Fruit fly (Drosophila melanogaster) whole organism, embryonic: ENCODE results near the gene CG5853.

ENCODE experiments used
- Antp ChIP-seq: fragments of 200-800 bp; sonication (Bioruptor generic); optimal IDR thresholded peaks from 3 replicates; lab custom pipeline; 2016; ENCODE audit warnings: missing biosample characterization, missing genetic modification characterization
- Awh ChIP-seq: fragments of 200-800 bp; sonication (Bioruptor generic); IDR thresholded peaks from 2 replicates; pipeline ENCODE4, ENCODE4 v1.3.6; 2022; ENCODE audit warnings: missing biosample characterization, missing genetic modification characterization
- CG10147 ChIP-seq: fragments of 200-800 bp; sonication (Bioruptor generic); optimal IDR thresholded peaks from 2 replicates; lab custom pipeline; 2019; ENCODE audit warnings: missing biosample characterization, mild to moderate bottlenecking, missing genetic modification characterization, moderate library complexity
- CG10209 ChIP-seq: fragments of 200-800 bp; sonication (Bioruptor generic); optimal IDR thresholded peaks from 3 replicates; lab custom pipeline; 2017; ENCODE audit warnings: missing biosample characterization, mild to moderate bottlenecking, missing genetic modification characterization, missing genetic modification reagents
- CG12155 ChIP-seq: fragments of 200-800 bp; sonication (Bioruptor generic); optimal IDR thresholded peaks from 3 replicates; lab custom pipeline; 2016; ENCODE audit warnings: missing biosample characterization, missing genetic modification characterization
- CG13894 ChIP-seq: fragments of 200-800 bp; sonication (Bioruptor generic); optimal IDR thresholded peaks from 3 replicates; lab custom pipeline; 2018; ENCODE audit warnings: missing biosample characterization, mild to moderate bottlenecking, missing genetic modification characterization, moderate library complexity
- CG14441 ChIP-seq: fragments of 200-800 bp; sonication (Bioruptor generic); IDR thresholded peaks from 2 replicates; pipeline ENCODE4 v1.3.6; 2022; ENCODE audit warnings: missing biosample characterization, missing genetic modification characterization
- CG14965 ChIP-seq: fragments of 200-800 bp; sonication (Bioruptor generic); optimal IDR thresholded peaks from 2 replicates; lab custom pipeline; 2016; ENCODE audit warnings: missing biosample characterization, missing genetic modification characterization, borderline replicate concordance
- CG15011 ChIP-seq: fragments of 200-800 bp; sonication (Bioruptor generic); optimal IDR thresholded peaks from 3 replicates; lab custom pipeline; 2018; ENCODE audit warnings: missing biosample characterization, mild to moderate bottlenecking, missing genetic modification characterization
- CG15073 ChIP-seq: fragments of 200-800 bp; sonication (Bioruptor generic); optimal IDR thresholded peaks from 2 replicates; lab custom pipeline; 2016; ENCODE audit warnings: missing biosample characterization, missing genetic modification characterization
- CG16863 ChIP-seq: fragments of 200-800 bp; sonication (Bioruptor generic); optimal IDR thresholded peaks from 3 replicates; lab custom pipeline; 2016; ENCODE audit warnings: missing biosample characterization, missing genetic modification characterization
- CG17568 ChIP-seq: fragments of 200-800 bp; sonication (Bioruptor generic); optimal IDR thresholded peaks from 2 replicates; lab custom pipeline; 2018; ENCODE audit warnings: missing biosample characterization, mild to moderate bottlenecking, missing genetic modification characterization, moderate library complexity
- CG31441 ChIP-seq: fragments of 200-800 bp; sonication (Bioruptor generic); IDR thresholded peaks from 2 replicates; pipeline ENCODE4 v1.3.6; 2022; ENCODE audit warnings: missing biosample characterization, missing genetic modification characterization
- CG3407 ChIP-seq: fragments of 200-800 bp; sonication (Bioruptor generic); optimal IDR thresholded peaks from 2 replicates; lab custom pipeline; 2018; ENCODE audit warnings: missing biosample characterization, mild to moderate bottlenecking, missing genetic modification characterization
- CG34224 ChIP-seq: fragments of 200-800 bp; sonication (Bioruptor generic); IDR thresholded peaks from 3 replicates; pipeline ENCODE4 v1.3.6; 2022; ENCODE audit warnings: missing biosample characterization, missing genetic modification characterization; ENCODE audit not compliant: partially characterized antibody
- CG3726 ChIP-seq: fragments of 200-800 bp; sonication (Bioruptor generic); IDR thresholded peaks from 3 replicates; pipeline ENCODE4, ENCODE4 v1.3.6; 2022; ENCODE audit warnings: missing biosample characterization, missing genetic modification characterization
- CG3847 ChIP-seq: fragments of 200-800 bp; sonication (Bioruptor generic); IDR thresholded peaks from 2 replicates; pipeline ENCODE4 v1.3.6; 2022; ENCODE audit warnings: missing biosample characterization, missing genetic modification characterization
- CG3995 ChIP-seq: fragments of 200-800 bp; sonication (Bioruptor generic); optimal IDR thresholded peaks from 3 replicates; lab custom pipeline; 2016; ENCODE audit warnings: missing biosample characterization, missing genetic modification characterization
- CG4282 ChIP-seq: fragments of 200-800 bp; sonication (Bioruptor generic); optimal IDR thresholded peaks from 2 replicates; lab custom pipeline; 2016; ENCODE audit warnings: missing biosample characterization, missing genetic modification characterization
- CG4360 ChIP-seq: fragments of 200-800 bp; sonication (Bioruptor generic); IDR thresholded peaks from 2 replicates; pipeline ENCODE4 v1.3.6; 2022; ENCODE audit warnings: missing biosample characterization, missing genetic modification characterization
- CG4730 ChIP-seq: fragments of 200-800 bp; sonication (Bioruptor generic); IDR thresholded peaks from 2 replicates; pipeline ENCODE4 v1.3.6; 2022; ENCODE audit warnings: missing biosample characterization, missing genetic modification characterization
- CG5245 ChIP-seq: fragments of 200-800 bp; sonication (Bioruptor generic); optimal IDR thresholded peaks from 3 replicates; lab custom pipeline; 2016; ENCODE audit warnings: missing biosample characterization, missing genetic modification characterization
- CG6683 ChIP-seq: fragments of 200-800 bp; sonication (Bioruptor generic); optimal IDR thresholded peaks from 2 replicates; lab custom pipeline; 2017; ENCODE audit warnings: missing biosample characterization, mild to moderate bottlenecking, missing genetic modification characterization, missing genetic modification reagents
- CG6813 ChIP-seq: fragments of 200-800 bp; sonication (Bioruptor generic); optimal IDR thresholded peaks from 2 replicates; lab custom pipeline; 2017; ENCODE audit warnings: missing biosample characterization, missing genetic modification characterization, mild to moderate bottlenecking, moderate library complexity, missing genetic modification reagents
- CG6854 ChIP-seq: fragments of 200-800 bp; sonication (Bioruptor generic); optimal IDR thresholded peaks from 3 replicates; lab custom pipeline; 2017; ENCODE audit warnings: missing biosample characterization, mild to moderate bottlenecking, missing genetic modification characterization
- CG8478 ChIP-seq: fragments of >200 bp; optimal IDR thresholded peaks from 2 replicates; lab custom pipeline; 2018
- CG8944 ChIP-seq: fragments of 200-800 bp; sonication (Bioruptor generic); optimal IDR thresholded peaks from 3 replicates; lab custom pipeline; 2016; ENCODE audit warnings: missing biosample characterization, missing genetic modification characterization
- E2f2 ChIP-seq: fragments of 200-800 bp; sonication (Bioruptor generic); IDR thresholded peaks from 2 replicates; pipeline ENCODE4 v1.3.6; 2022; ENCODE audit warnings: missing biosample characterization, missing genetic modification characterization
- HLH54F ChIP-seq: fragments of 200-800 bp; sonication (Bioruptor generic); optimal IDR thresholded peaks from 3 replicates; lab custom pipeline; 2016; ENCODE audit warnings: missing biosample characterization, missing genetic modification characterization
- Lim3 ChIP-seq: fragments of 200-800 bp; sonication (Bioruptor generic); IDR thresholded peaks from 2 replicates; pipeline ENCODE4 v1.3.6; 2022; ENCODE audit warnings: missing biosample characterization, missing genetic modification characterization
- Meics ChIP-seq: fragments of 200-800 bp; sonication (Bioruptor generic); optimal IDR thresholded peaks from 2 replicates; lab custom pipeline; 2017; ENCODE audit warnings: missing biosample characterization, mild to moderate bottlenecking, missing genetic modification characterization
- NC2β ChIP-seq: fragments of 200-800 bp; sonication (Bioruptor generic); optimal IDR thresholded peaks from 2 replicates; lab custom pipeline; 2016; ENCODE audit warnings: missing biosample characterization, missing genetic modification characterization
- NK7.1 ChIP-seq: fragments of 200-800 bp; sonication (Bioruptor generic); optimal IDR thresholded peaks from 3 replicates; lab custom pipeline; 2016; ENCODE audit warnings: missing biosample characterization, missing genetic modification characterization
- Ptx1 ChIP-seq: fragments of 200-800 bp; sonication (Bioruptor generic); IDR thresholded peaks from 2 replicates; pipeline ENCODE4 v1.3.6; 2022; ENCODE audit warnings: missing biosample characterization, missing genetic modification characterization
- Scr ChIP-seq: fragments of 200-800 bp; sonication (Bioruptor generic); IDR thresholded peaks from 2 replicates; pipeline ENCODE4 v1.3.6; 2022; ENCODE audit warnings: missing biosample characterization, missing genetic modification characterization; ENCODE audit not compliant: partially characterized antibody
- az2 ChIP-seq: fragments of 200-800 bp; sonication (Bioruptor generic); optimal IDR thresholded peaks from 3 replicates; lab custom pipeline; 2016; ENCODE audit warnings: missing biosample characterization, missing genetic modification characterization
- crp ChIP-seq, 2 experiments: fragments of 200-800 bp; sonication (Bioruptor generic); optimal IDR thresholded peaks; 2 replicates in 1 of 2; 3 replicates in 1 of 2; lab custom pipeline; 2017; ENCODE audit warnings: missing biosample characterization in 2 of 2, missing genetic modification characterization in 2 of 2, mild to moderate bottlenecking in 1 of 2, moderate library complexity in 1 of 2
- cwo ChIP-seq: fragments of 200-800 bp; sonication (Bioruptor generic); optimal IDR thresholded peaks from 3 replicates; lab custom pipeline; 2017; ENCODE audit warnings: missing biosample characterization, missing genetic modification characterization, mild to moderate bottlenecking, moderate library complexity, missing genetic modification reagents
- dati ChIP-seq: fragments of 200-800 bp; sonication (Bioruptor generic); IDR thresholded peaks from 2 replicates; pipeline ENCODE4 v1.3.6; 2022; ENCODE audit warnings: missing biosample characterization, missing genetic modification characterization
- dimm ChIP-seq: fragments of 200-800 bp; sonication (Bioruptor generic); IDR thresholded peaks from 2 replicates; pipeline ENCODE4 v1.3.6; 2022; ENCODE audit warnings: missing biosample characterization, missing genetic modification characterization
- gem ChIP-seq: fragments of 200-800 bp; sonication (Bioruptor generic); optimal IDR thresholded peaks from 2 replicates; lab custom pipeline; 2019; ENCODE audit warnings: missing biosample characterization, mild to moderate bottlenecking, missing genetic modification characterization, moderate library complexity
- ham ChIP-seq: fragments of 200-800 bp; sonication (Bioruptor generic); IDR thresholded peaks from 2 replicates; pipeline ENCODE4 v1.3.6; 2022; ENCODE audit warnings: missing biosample characterization, missing genetic modification characterization
- lola ChIP-seq, 3 experiments: fragments of >200 bp in 2 of 3; fragments of 200-800 bp in 1 of 3; sonication (Bioruptor generic) in 1 of 3; optimal IDR thresholded peaks; 2 replicates each; lab custom pipeline; 2017 to 2019; ENCODE audit warnings: missing biosample characterization in 3 of 3, missing genetic modification characterization in 3 of 3, mild to moderate bottlenecking in 1 of 3, moderate library complexity in 1 of 3
- lov ChIP-seq, 2 experiments: fragments of 200-800 bp in 1 of 2; fragments of >200 bp in 1 of 2; sonication (Bioruptor generic) in 1 of 2; IDR thresholded peaks in 1 of 2; optimal IDR thresholded peaks in 1 of 2; 2 replicates in 1 of 2; 3 replicates in 1 of 2; pipeline versions ENCODE4 v1.3.6 to Lab custom; 2017 to 2022; ENCODE audit warnings: missing biosample characterization in 1 of 2, missing genetic modification characterization in 1 of 2
- org-1 ChIP-seq: fragments of 200-800 bp; sonication (Bioruptor generic); optimal IDR thresholded peaks from 2 replicates; lab custom pipeline; 2017; ENCODE audit warnings: missing biosample characterization, missing genetic modification characterization
- pita ChIP-seq: fragments of 200-800 bp; sonication (Bioruptor generic); optimal IDR thresholded peaks from 2 replicates; lab custom pipeline; 2017; ENCODE audit warnings: missing biosample characterization, mild to moderate bottlenecking, missing genetic modification characterization
- prd ChIP-seq, 3 experiments: fragments of >200 bp in 2 of 3; fragments of 200-800 bp in 1 of 3; sonication (Bioruptor generic) in 1 of 3; optimal IDR thresholded peaks in 2 of 3; IDR thresholded peaks in 1 of 3; 2 replicates in 2 of 3; 3 replicates in 1 of 3; pipeline versions ENCODE4 v1.3.6 to Lab custom; 2017 to 2022; ENCODE audit warnings: missing biosample characterization in 1 of 3, missing genetic modification characterization in 1 of 3
- pzg ChIP-seq: fragments of 200-800 bp; sonication (Bioruptor generic); optimal IDR thresholded peaks from 3 replicates; lab custom pipeline; 2018; ENCODE audit warnings: missing biosample characterization, mild to moderate bottlenecking, missing genetic modification characterization, moderate library complexity
- slbo ChIP-seq: fragments of 200-800 bp; sonication (Bioruptor generic); IDR thresholded peaks from 2 replicates; pipeline ENCODE4 v1.3.6; 2022; ENCODE audit warnings: missing biosample characterization, missing genetic modification characterization
- tx ChIP-seq: fragments of 200-800 bp; sonication (Bioruptor generic); optimal IDR thresholded peaks from 2 replicates; lab custom pipeline; 2016; ENCODE audit warnings: missing biosample characterization, missing genetic modification characterization
- zfh2 ChIP-seq: fragments of 200-800 bp; sonication (Bioruptor generic); optimal IDR thresholded peaks from 2 replicates; lab custom pipeline; 2016; ENCODE audit warnings: missing biosample characterization, missing genetic modification characterization

The CG5853 gene

dm6 chr2L:9963603-9964042, 16.2 kb upstream of the CG5853 start, which contains the start of gene CG5850 (continued):
- TF ChIP-seq lov (optimal IDR thresholded peaks at IDR 0.05; lab: Kevin White, UChicago) (no peak), lov (GFP tag; IDR thresholded peaks at IDR 0.05; lab: Robert Waterston, UW) (no peak), CG3995 (GFP tag; lab: Kevin White, UChicago) (no peak), E2f2 (peak; percentile 65), CG31441 (peak; percentile 59), org-1 (GFP tag; lab: Kevin White, UChicago) (no peak), prd (optimal IDR thresholded peaks at IDR 0.05; lab: Kevin White, UChicago) (no peak), prd (GFP tag; IDR thresholded peaks at IDR 0.05; lab: Robert Waterston, UW) (no peak), CG17568 (GFP tag; lab: Kevin White, UChicago) (no peak), CG3407 (GFP tag; lab: Kevin White, UChicago) (no peak), CG3847 (GFP tag; lab: Robert Waterston, UW) (no peak), gem (tag; lab: Kevin White, UChicago) (peak; percentile 53), CG5245 (no peak), Meics (GFP tag; lab: Kevin White, UChicago) (peak; percentile 1), ham (GFP tag; lab: Robert Waterston, UW) (no peak), dati (no peak), CG10147 (peak; percentile 15), tx (no peak), HLH54F (GFP tag; lab: Kevin White, UChicago) (no peak), CG6813 (GFP tag; lab: Kevin White, UChicago) (no peak), CG16863 (GFP tag; lab: Kevin White, UChicago) (no peak), Lim3 (GFP tag; lab: Robert Waterston, UW) (no peak), dimm (GFP tag; lab: Robert Waterston, UW) (no peak), pita (GFP tag; lab: Kevin White, UChicago) (no peak), NC2β (no peak), Ptx1 (no peak), CG15073 (GFP tag; lab: Kevin White, UChicago) (no peak), Antp (GFP tag; lab: Kevin White, UChicago) (no peak), az2 (GFP tag; lab: Kevin White, UChicago) (no peak), lola (GFP tag; optimal IDR thresholded peaks at IDR 0.05; lab: Kevin White, UChicago) (no peak), CG14441 (no peak), CG34224 (GFP tag; lab: Robert Waterston, UW) (0 out of 3 replicates have a peak, but pooled peaks have one; percentile 25), CG10209 (no peak), cwo (GFP tag; lab: Kevin White, UChicago) (no peak), NK7.1 (GFP tag; lab: Kevin White, UChicago) (no peak), zfh2 (GFP tag; lab: Kevin White, UChicago) (no peak), crp (GFP tag; optimal IDR thresholded peaks at IDR 0.05; lab: Kevin White, UChicago) (no peak), CG14965 (GFP tag; lab: Kevin White, UChicago) (no peak), CG4282 (GFP tag; lab: Kevin White, UChicago) (no peak), CG6854 (GFP tag; lab: Kevin White, UChicago) (no peak), Scr (GFP tag; lab: Robert Waterston, UW) (no peak), CG8478 (lab: Kevin White, UChicago) (no peak), CG6683 (GFP tag; lab: Kevin White, UChicago) (no peak), Awh (GFP tag; lab: Robert Waterston, UW) (no peak), CG12155 (no peak), CG8944 (GFP tag; lab: Kevin White, UChicago) (no peak), pzg (GFP tag; lab: Kevin White, UChicago) (peak; percentile 29), CG4360 (no peak), slbo (GFP tag; lab: Robert Waterston, UW) (no peak), CG4730 (GFP tag; lab: Robert Waterston, UW) (no peak), CG15011 (GFP tag; lab: Kevin White, UChicago) (no peak), CG13894 (tag; lab: Kevin White, UChicago) (no peak), CG3726 (no peak)
